Worm (Caenorhabditis elegans): ENCODE measurements around the gene C49G7.13.

DNA sequence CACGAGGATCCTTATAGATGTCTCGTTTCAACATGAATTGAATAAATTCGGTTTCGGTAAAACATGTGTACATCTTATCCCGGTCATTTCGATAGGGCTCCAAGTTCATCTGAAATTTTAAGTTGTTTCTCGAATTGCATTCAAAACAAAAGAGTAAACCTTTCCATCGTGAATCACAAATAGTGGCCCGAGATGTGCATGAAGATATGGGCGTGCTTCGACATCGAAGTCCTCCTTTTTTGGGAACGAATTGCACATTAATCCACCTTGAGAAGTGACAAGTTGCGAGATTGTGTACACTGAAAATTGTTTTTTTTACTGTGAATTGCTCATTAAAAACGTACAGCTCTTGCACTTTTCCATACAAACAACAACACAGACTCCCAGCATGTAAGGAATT lies 20.3 kb downstream of the C49G7.13 start:
- TF ChIP-seq dpl-1 (GFP tag; optimal IDR thresholded peaks at IDR 0.05): no peak
- no peak for TF ChIP-seq nhr-28 (tag; optimal IDR thresholded peaks at IDR 0.05)
- TF ChIP-seq lin-15B (tag; optimal IDR thresholded peaks at IDR 0.05): no peak
- TF ChIP-seq nhr-25 (tag; optimal IDR thresholded peaks at IDR 0.05; ENCODE audit: borderline replicate concordance, insufficient read depth): no peak
- no peak for TF ChIP-seq vab-7 (GFP tag; IDR thresholded peaks at IDR 0.05)
- no peak for TF ChIP-seq fos-1 (tag; optimal IDR thresholded peaks at IDR 0.05)
- TF ChIP-seq snpc-4 (tag; optimal IDR thresholded peaks at IDR 0.05): no peak
- TF ChIP-seq skn-1 (tag; optimal IDR thresholded peaks at IDR 0.05): no peak
- TF ChIP-seq lin-29 (GFP tag; IDR thresholded peaks at IDR 0.05): no peak
- TF ChIP-seq nhr-77 (tag; optimal IDR thresholded peaks at IDR 0.05): no peak
- no peak for TF ChIP-seq nhr-76 (tag; optimal IDR thresholded peaks at IDR 0.05)
- TF ChIP-seq unc-62 (GFP tag; optimal IDR thresholded peaks at IDR 0.05 in 1 of 2): peak in 1 of 2 experiments; percentile 93
- TF ChIP-seq unc-62 (tag; optimal IDR thresholded peaks at IDR 0.05): no peak
